Fruit fly (Drosophila melanogaster) Kc167 (cell line): Measurements from ENCODE around the gene Pcd.

Experiments
- Myc ChIP-seq: fragments of >200 bp; optimal IDR thresholded peaks from 2 replicates; lab custom pipeline; 2017; ENCODE audit warnings: missing external identifiers
- Sin3A ChIP-seq: fragments of >200 bp; optimal IDR thresholded peaks from 2 replicates; lab custom pipeline; 2018; ENCODE audit warnings: missing external identifiers
- h ChIP-seq: fragments of >200 bp; optimal IDR thresholded peaks from 3 replicates; lab custom pipeline; 2018; ENCODE audit warnings: missing external identifiers
- insv ChIP-seq: fragments of >200 bp; optimal IDR thresholded peaks from 3 replicates; lab custom pipeline; 2018; ENCODE audit warnings: missing external identifiers
- psq ChIP-seq: fragments of >200 bp; optimal IDR thresholded peaks from 2 replicates; lab custom pipeline; 2017; ENCODE audit warnings: missing external identifiers
- ttk ChIP-seq: sonication (Bioruptor generic); optimal IDR thresholded peaks from 2 replicates; lab custom pipeline; 2017; ENCODE audit warnings: missing external identifiers

Gene Pcd

DNA sequence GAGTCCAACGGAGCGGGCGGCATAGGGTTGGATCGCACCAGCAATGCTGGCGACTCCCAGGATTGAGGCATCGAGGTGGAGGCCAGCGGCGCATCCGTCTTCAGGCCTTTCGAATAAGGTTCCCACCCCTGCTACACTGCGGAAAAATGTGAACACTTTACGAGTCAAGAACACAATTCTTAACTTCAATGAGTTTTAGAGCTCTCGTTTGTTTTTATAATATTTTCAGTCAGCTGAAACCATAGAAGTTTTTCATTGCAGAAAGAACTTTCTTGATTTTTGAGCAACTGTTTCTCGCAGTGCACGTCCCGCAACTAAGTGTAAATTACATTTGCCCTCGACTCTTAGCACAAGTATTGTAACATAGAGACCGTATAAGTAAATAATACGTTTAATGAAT is 26.6 kb upstream of the Pcd start:
- no peak for TF ChIP-seq h (lab: Kevin White, UChicago)
- TF ChIP-seq psq (lab: Kevin White, UChicago) = no peak
- TF ChIP-seq ttk (lab: Kevin White, UChicago) = no peak
- TF ChIP-seq Myc (lab: Kevin White, UChicago) = no peak
- no peak for TF ChIP-seq insv (lab: Kevin White, UChicago)
- no peak for TF ChIP-seq Sin3A

DNA sequence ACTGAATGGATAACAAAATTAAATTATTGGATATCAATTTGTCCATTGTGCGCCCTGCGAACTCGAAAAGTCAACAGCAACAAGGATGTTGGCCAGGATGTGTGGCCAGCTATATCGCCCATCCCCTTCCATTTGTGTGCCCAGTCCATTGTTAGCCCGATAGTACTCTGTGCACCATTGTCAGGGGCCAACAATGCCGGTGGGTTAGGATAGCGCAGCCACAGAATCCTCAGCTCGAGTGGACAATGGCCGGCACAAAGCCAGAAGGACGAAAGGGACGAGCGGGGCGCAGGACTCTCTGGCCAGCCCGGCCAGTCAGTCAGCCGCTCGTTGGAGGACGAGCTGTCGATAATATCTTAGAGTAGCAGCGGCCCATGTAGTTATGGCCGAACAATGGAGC is 25.1 kb upstream of the Pcd start:
- TF ChIP-seq psq (lab: Kevin White, UChicago) (no peak), Myc (lab: Kevin White, UChicago) (no peak), Sin3A (no peak), h (lab: Kevin White, UChicago) (no peak), ttk (lab: Kevin White, UChicago) (no peak), insv (lab: Kevin White, UChicago) (no peak)

DNA sequence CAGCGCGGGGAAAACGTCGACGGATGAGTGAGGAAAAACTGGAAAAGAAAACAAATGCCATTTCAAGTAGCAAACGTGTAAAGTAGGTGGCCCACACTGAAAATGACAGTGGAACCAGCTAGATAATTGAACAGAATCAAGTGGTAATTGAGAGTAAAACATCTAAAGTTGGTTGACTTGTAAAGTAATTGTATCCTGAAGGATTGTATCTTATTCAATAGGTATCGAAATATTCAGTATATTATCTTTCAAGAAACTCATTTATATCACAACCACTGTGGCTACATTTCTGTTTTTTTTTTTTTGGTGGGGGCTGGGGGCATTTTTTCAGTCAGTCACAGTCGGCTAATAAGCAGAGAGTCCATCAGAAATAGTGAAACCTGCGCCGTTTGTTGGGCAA is 23.7 kb upstream of the Pcd start:
- TF ChIP-seq h (lab: Kevin White, UChicago) (no peak), insv (lab: Kevin White, UChicago) (no peak), ttk (lab: Kevin White, UChicago) (no peak), Myc (lab: Kevin White, UChicago) (no peak), Sin3A (no peak), psq (lab: Kevin White, UChicago) (no peak)

DNA sequence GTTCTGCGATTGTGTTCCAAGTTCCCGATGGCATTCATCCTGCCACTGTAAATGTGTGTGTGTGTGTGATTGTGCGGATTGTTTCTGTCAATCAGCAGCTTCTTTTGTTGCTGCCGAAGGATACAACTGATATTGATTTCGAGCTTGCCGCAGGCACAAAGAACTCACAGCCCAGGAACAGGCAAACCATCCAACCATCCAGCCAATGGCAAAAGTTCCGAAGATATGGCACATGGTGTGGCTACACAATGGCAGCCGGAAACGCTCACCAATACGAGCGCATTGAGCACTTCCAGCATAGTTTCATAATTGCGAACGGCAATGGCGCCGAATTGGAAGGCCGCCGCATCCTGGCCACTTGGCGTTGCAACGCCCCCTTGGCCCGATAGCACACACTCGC is 21.2 kb upstream of the Pcd start:
- TF ChIP-seq h (lab: Kevin White, UChicago) (no peak), Sin3A (no peak), ttk (lab: Kevin White, UChicago) (no peak), psq (lab: Kevin White, UChicago) (no peak), Myc (lab: Kevin White, UChicago) (no peak), insv (lab: Kevin White, UChicago) (no peak)

DNA sequence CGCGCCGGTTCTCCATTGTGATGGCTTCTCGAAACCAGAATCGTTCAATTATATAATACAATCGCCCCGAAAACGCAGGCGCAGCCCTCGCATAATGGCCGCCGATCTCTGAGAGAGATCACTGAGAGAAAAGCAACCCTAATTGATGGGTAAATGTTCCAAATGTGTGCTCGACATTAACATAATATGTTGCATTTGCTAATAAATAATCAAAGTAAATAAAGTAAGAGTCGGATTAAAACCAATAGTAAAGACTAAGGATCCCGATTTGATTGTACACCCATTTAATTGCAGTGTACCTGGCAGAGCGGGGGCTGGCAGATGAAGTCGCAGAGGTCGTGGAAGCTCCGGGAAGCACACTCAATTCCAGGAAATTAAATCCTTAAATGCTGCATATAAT is 18.4 kb upstream of the Pcd start:
- TF ChIP-seq insv (lab: Kevin White, UChicago) = no peak
- no peak for TF ChIP-seq Sin3A
- TF ChIP-seq h (lab: Kevin White, UChicago) = no peak
- no peak for TF ChIP-seq psq (lab: Kevin White, UChicago)
- TF ChIP-seq ttk (lab: Kevin White, UChicago) = no peak
- TF ChIP-seq Myc (lab: Kevin White, UChicago) = no peak

DNA sequence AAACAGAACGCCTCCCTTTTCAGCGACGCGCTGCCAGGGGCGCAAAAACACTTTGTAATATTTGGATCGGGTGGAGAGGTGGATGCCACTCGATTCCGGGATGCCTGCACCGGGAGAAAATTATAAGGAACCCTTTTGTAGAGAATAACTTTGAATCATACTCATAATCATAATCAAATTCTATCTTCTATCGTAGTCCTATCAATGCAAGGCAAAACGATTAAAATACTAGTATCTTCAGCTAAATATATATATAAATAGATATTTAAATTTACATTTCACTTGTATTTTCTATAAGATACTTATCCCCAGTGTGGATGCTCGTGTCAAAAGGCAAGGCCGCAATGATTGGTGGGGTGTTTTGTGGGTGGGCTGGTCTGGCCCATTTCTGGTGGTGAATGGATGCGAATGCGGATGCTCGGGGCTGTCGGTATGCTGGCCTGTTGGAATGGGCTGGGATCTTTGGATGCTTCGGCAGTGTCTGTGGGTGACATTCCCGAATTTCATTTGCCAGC is 17.1 kb upstream of the Pcd start:
- TF ChIP-seq insv (lab: Kevin White, UChicago) (no peak), h (lab: Kevin White, UChicago) (no peak), Myc (lab: Kevin White, UChicago) (no peak), psq (lab: Kevin White, UChicago) (no peak), Sin3A (no peak), ttk (lab: Kevin White, UChicago) (no peak)

DNA sequence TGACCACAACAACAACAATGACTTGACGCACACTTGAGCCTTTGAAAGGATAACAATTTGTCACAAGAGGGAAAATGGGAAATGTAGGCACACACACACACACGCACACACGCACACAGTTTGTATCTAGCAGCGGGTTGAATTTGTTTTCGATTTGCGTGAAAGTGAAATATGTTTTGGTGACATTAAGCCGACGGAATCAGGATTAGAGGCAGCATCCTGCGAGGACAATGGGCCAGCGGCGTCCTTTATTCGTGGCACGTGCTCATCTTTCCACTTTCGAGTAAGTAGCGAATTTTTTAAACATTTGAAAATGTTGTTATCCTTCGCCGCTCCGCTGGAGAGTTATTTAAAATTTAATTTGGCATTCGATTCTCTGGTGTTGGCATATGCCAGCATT is 15.7 kb upstream of the Pcd start:
- TF ChIP-seq h (lab: Kevin White, UChicago) = no peak
- TF ChIP-seq psq (lab: Kevin White, UChicago) = no peak
- no peak for TF ChIP-seq ttk (lab: Kevin White, UChicago)
- TF ChIP-seq Myc (lab: Kevin White, UChicago) = no peak
- TF ChIP-seq Sin3A = no peak
- no peak for TF ChIP-seq insv (lab: Kevin White, UChicago)

DNA sequence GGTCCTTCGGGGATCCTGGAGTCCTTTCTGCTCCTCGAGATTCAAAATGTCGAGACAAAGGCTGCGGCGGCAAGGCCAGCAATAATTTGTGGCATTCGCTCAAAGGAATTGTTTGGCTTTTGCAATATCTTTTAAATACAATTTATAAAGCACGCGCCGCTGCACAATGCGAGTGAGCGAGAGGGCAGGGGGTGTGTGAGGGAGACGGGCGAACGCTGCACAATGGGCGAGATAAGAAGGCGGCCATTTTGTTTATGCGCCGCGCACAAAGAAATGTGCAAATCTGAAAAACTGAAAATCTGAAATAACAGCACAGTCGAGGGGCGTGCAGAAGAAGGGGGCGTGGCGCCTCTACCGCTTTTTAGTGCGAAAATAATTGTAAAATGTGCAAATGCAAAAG is 14.6 kb upstream of the Pcd start:
- TF ChIP-seq ttk (lab: Kevin White, UChicago) = no peak

DNA sequence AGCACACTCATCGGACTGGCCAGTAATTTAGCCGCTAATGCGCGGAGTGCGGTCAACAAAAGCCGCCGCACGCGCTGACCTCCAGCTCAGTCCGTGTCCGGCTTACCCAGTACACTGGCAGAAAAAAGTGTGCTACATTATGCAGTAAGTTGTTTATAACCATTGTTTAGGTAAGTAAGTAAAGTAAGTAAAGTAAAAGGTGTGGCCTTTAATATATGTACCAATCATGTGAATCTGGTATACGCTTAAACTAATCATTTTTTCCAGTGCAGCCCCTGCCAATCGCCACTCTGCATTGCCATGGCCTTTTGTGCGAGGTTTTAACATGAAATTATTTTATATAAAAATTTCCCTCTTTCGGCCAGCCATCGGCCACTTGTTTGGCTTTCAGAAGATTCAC is 11.5 kb upstream of the Pcd start:
- TF ChIP-seq insv (lab: Kevin White, UChicago) (no peak), psq (lab: Kevin White, UChicago) (no peak), Sin3A (no peak), ttk (lab: Kevin White, UChicago) (no peak), h (lab: Kevin White, UChicago) (no peak), Myc (lab: Kevin White, UChicago) (no peak)

DNA sequence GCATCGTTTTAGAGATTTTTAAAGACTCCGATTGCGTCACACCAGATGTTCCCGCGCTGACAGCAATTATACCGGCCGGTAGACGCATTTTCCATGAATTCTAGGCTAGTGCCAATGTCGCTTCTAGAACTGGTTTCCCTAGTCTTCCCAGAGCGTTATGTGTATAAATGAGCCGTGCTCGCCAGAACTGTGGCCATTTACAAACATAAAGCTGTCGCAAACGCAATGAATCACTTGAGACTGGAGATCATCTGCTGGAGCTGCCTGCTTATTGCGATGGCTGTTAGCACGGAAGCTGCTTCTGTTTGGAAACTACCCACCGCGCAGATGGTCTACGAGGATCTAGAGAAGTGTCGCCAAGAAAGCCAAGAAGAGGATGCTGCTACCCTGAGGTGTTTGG is 8.6 kb upstream of the Pcd start, which contains the start of gene Obp99d:
TSS of gene Obp99d (plus strand) at position 192 of the 400 bp plus-strand sequence.
- no peak for TF ChIP-seq Myc (lab: Kevin White, UChicago)
- TF ChIP-seq insv (lab: Kevin White, UChicago) = no peak
- no peak for TF ChIP-seq h (lab: Kevin White, UChicago)
- TF ChIP-seq Sin3A = no peak
- TF ChIP-seq ttk (lab: Kevin White, UChicago) = no peak
- TF ChIP-seq psq (lab: Kevin White, UChicago) = no peak

DNA sequence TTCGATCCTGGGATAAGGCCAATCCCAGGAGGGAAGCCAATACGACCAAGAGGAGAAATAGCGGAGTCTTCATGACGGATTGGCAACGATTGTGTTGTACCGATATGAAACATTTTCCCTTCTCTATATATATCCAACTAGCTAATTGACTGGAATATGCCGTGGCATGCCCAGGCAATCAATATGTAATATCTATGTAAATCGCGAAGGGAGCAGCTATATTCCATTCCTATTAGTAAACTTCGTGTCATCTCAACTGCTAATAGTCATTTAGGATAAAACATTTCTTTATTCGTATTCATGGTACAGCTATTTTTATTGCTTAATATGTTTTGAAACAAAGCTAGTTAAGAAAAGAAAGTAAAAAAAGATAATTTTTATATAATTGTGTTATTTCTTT is 7.7 kb upstream of the Pcd start, which contains the start of gene Dup99B:
TSS of gene Dup99B (minus strand) at position 101 of the 400 bp plus-strand sequence.
- TF ChIP-seq insv (lab: Kevin White, UChicago) = no peak
- TF ChIP-seq ttk (lab: Kevin White, UChicago) = no peak
- no peak for TF ChIP-seq Myc (lab: Kevin White, UChicago)
- TF ChIP-seq psq (lab: Kevin White, UChicago) = no peak
- no peak for TF ChIP-seq Sin3A
- no peak for TF ChIP-seq h (lab: Kevin White, UChicago)

DNA sequence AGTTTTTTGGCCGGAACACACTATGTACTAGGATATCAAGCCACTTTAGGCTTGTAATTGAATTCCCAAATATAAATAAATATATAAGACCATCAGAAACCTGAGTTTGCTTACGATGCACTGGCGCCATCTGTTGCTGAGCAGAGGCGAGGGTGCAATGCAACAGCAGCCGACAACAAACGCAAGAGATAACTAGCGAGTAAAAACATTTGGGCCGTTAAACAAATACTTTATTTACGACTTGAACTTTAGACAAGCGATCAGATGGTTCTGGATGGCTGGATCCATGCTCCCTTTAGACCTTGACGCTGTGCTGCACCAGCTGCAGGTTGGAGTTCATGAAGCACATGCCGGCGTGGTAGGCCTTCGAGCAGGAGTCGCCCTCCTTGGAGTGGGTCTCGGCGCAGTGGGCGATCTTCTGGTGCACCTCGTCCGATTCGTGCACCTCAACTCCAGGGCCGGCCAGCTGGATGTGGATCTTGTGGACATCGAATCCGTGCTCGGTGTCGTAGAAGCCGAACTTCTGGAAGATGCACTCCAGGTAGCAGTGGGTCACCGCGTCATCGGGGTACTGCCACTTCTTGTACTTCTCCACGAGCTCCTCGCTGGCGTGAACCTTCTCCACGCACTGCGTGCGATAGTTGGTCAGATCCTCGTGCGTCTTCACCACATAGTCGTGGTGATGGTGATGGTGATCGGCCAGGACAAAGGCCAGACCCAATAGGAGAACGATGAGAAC is 6.8 kb upstream of the Pcd start:
- TF ChIP-seq insv (lab: Kevin White, UChicago) (no peak), psq (lab: Kevin White, UChicago) (no peak), Sin3A (no peak)
